Fruit fly (Drosophila melanogaster): ENCODE results near the gene CG15553.

Gene CG15553

DNA sequence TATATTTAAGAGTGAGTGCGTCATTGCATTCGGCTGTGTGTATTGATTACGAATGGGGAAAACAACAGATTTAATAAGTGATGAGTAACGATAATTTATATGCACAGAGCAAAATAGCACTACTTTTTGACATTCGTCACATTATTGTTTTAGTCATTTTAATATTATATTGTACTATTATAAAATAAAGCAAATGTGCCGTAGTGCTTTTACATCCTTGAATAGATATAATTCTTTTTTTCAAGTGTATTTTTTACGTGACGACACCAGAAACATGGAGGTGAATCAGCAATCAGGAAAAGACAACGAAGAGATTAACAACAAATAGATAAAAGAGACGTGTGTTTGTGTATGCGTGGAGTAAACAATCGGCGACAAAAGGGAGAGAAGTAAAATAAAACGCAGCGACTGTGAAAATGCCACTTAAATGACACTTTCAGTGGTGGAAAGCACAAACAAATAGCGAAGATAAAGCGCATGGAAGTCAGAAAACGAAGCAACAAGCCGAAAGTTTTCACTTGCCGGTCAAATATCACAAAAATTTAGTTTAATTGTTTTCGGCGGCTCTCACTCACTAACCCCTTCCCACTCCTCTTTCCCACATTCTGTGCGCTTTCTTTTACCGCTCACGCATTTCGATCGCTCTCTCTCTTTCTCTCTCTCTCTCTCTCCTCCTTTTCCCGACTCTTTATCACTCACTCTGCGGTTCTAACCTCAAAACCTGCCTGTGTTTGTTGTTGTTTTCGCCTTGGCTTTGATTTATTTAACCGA is 41.7 kb downstream of the CG15553 start (continued):
- TF ChIP-seq Eip93F (GFP tag; optimal IDR thresholded peaks at IDR 0.05) (peak; percentile 90), OdsH (GFP tag; optimal IDR thresholded peaks at IDR 0.05) (peak; percentile 90), ss (GFP tag; optimal IDR thresholded peaks at IDR 0.05) (peak in 1 of 2 experiments; percentile 86), fd85E (GFP tag; optimal IDR thresholded peaks at IDR 0.05) (peak; percentile 63), Blimp-1 (GFP tag; optimal IDR thresholded peaks at IDR 0.05) (peak; percentile 84), CG1621 (tag; optimal IDR thresholded peaks at IDR 0.05) (peak; percentile 62), acj6 (GFP tag; optimal IDR thresholded peaks at IDR 0.05) (peak; percentile 91), CG8632 (GFP tag; optimal IDR thresholded peaks at IDR 0.05) (peak; percentile 94), CG11762 (GFP tag; optimal IDR thresholded peaks at IDR 0.05; ENCODE audit: insufficient read depth) (peak; percentile 84), CG7368 (GFP tag; optimal IDR thresholded peaks at IDR 0.05) (peak; percentile 85), achi (GFP tag; optimal IDR thresholded peaks at IDR 0.05) (peak; percentile 89), dsx (GFP tag; optimal IDR thresholded peaks at IDR 0.05; ENCODE audit: poor library complexity, severe bottlenecking) (peak; percentile 78), Smox (GFP tag; optimal IDR thresholded peaks at IDR 0.05) (peak; percentile 89), eg (GFP tag; IDR thresholded peaks at IDR 0.05) (peak; percentile 84), CG6792 (GFP tag; optimal IDR thresholded peaks at IDR 0.05) (peak; percentile 91), Hr39 (GFP tag; optimal IDR thresholded peaks at IDR 0.05) (peak; percentile 80)

- TF ChIP-seq CG11902 (GFP tag; optimal IDR thresholded peaks at IDR 0.05), result no peak
- no peak for TF ChIP-seq CG6854 (GFP tag; optimal IDR thresholded peaks at IDR 0.05)
- no peak for TF ChIP-seq CG10631 (GFP tag; optimal IDR thresholded peaks at IDR 0.05)
- TF ChIP-seq vri (GFP tag; optimal IDR thresholded peaks at IDR 0.05), result no peak
- TF ChIP-seq Eip78C (GFP tag), result peak; percentile 56
- peak; percentile 9 for TF ChIP-seq CG31627 (GFP tag; optimal IDR thresholded peaks at IDR 0.05)
- no peak for TF ChIP-seq Gug (GFP tag; IDR thresholded peaks at IDR 0.05)
- no peak for TF ChIP-seq Smox (GFP tag; optimal IDR thresholded peaks at IDR 0.05)
Observed at dm6 chr3R:31053784-31054221, 47.2 kb downstream of the CG15553 start, which contains the start of gene Chchd3. Gene Chchd3, minus strand, starts transcription at chr3R:31053915.
